Worm (Caenorhabditis elegans) whole organism, midembryonic: Measurements from ENCODE around the gene sru-38.

Source experiments
- T22C8.4 ChIP-seq: fragments of 200-800 bp; sonication (Bioruptor generic); IDR thresholded peaks from 2 replicates; pipeline ENCODE4 v1.3.6; 2022; ENCODE audit warnings: missing genetic modification characterization, missing compliant biosample characterization
- cog-1 ChIP-seq: sonication (generic microtip); optimal IDR thresholded peaks from 2 replicates; lab custom pipeline; 2016; ENCODE audit warnings: missing genetic modification characterization, missing compliant biosample characterization
- flt-1 ChIP-seq: fragments of 200-800 bp; sonication (Bioruptor generic); IDR thresholded peaks from 2 replicates; pipeline ENCODE4 v1.3.6; 2022; ENCODE audit warnings: missing genetic modification characterization, missing compliant biosample characterization
- klf-2 ChIP-seq: fragments of 200-800 bp; sonication (Bioruptor generic); conservative IDR thresholded peaks from 2 replicates; pipeline ENCODE4 v1.3.6; 2022; ENCODE audit warnings: missing genetic modification reagents, missing genetic modification characterization, missing compliant biosample characterization
- med-1 ChIP-seq: sonication (generic microtip); optimal IDR thresholded peaks from 2 replicates; lab custom pipeline; 2017; ENCODE audit warnings: missing genetic modification characterization, mild to moderate bottlenecking, missing compliant biosample characterization, antibody characterized with exemption, missing genetic modification reagents; ENCODE audit not compliant: insufficient read depth
- ref-1 ChIP-seq: fragments of 200-800 bp; sonication (Bioruptor generic); conservative IDR thresholded peaks from 2 replicates; pipeline ENCODE4 v1.3.6; 2022; ENCODE audit warnings: missing genetic modification reagents, missing genetic modification characterization, missing compliant biosample characterization
- tab-1 ChIP-seq: fragments of 200-800 bp; sonication (Bioruptor generic); IDR thresholded peaks from 2 replicates; pipeline ENCODE4 v1.3.6; 2022; ENCODE audit warnings: missing genetic modification characterization, missing compliant biosample characterization
- ztf-23 ChIP-seq: fragments of 200-800 bp; sonication (Bioruptor generic); IDR thresholded peaks from 2 replicates; pipeline ENCODE4 v1.3.6; 2022; ENCODE audit warnings: missing genetic modification reagents, missing genetic modification characterization, missing compliant biosample characterization
- ztf-29 ChIP-seq: fragments of 200-800 bp; sonication (Bioruptor generic); IDR thresholded peaks from 2 replicates; pipeline ENCODE4 v1.3.6; 2022; ENCODE audit warnings: missing genetic modification reagents, missing genetic modification characterization, missing compliant biosample characterization

sru-38 gene

DNA sequence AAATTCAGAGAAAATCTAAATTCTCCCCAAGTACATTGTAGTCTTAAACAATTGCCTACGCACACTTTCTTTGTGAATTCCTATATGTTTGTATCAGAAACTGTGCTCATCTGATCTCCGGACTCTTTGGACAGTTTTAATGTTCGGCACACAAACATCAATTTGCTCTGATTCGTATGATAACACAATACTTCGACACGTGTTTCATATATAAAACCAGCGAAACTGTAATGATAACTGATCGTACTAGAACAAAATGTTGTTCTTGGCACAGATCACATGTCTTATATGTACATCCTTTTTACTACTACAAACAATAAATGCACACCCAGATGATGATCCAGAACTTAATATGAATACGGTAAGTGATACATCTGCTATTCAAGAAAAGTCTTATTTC, 44.5 kb downstream of the sru-38 start, which contains the start of gene lipl-2:
TSS of gene lipl-2 (plus strand) at position 236 of the 400 bp plus-strand sequence.
- TF ChIP-seq ztf-29 (GFP tag; lab: Robert Waterston, UW) (no peak), tab-1 (GFP tag; lab: Robert Waterston, UW) (no peak), med-1 (no peak), klf-2 (no peak)

DNA sequence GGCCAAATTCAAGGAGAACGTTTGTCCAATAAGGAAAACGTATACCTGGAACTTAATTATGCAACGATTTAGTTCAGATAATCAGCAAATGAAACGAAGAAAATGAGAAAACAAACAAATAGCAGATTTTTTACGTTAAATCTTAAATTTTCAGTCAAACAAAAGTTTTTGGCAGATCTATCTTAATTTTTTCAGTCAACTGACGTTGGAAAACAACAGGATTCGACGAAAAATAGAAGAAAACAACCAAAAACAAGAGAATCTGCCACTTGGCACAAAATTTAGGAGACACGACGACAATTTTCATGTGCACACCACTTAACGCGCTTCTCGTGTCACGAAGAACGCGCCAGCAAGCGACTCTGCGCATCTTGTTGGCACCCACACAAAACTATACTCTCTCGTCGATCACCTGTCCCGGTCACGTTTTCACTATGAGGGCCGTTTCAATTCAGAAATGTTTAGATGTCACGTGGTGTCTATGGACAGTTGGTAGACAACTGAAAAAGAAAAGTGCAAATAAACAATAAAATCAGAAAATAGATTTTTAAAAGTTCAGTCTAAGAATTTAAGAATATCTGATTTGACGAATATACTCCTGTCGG, 46.1 kb downstream of the sru-38 start, which contains the start of gene ztf-7:
TSS of gene ztf-7 (minus strand) at position 51 of the 605 bp plus-strand sequence.
- TF ChIP-seq ztf-29 (GFP tag; lab: Robert Waterston, UW) (no peak), cog-1 (tag; lab: Kevin White, UChicago) (no peak), flt-1 (GFP tag; lab: Robert Waterston, UW) (no peak), T22C8.4 (GFP tag; lab: Robert Waterston, UW) (no peak), ref-1 (GFP tag; lab: Robert Waterston, UW) (no peak), klf-2 (no peak), tab-1 (GFP tag; lab: Robert Waterston, UW) (no peak), med-1 (no peak), ztf-23 (GFP tag; lab: Robert Waterston, UW) (no peak)

DNA sequence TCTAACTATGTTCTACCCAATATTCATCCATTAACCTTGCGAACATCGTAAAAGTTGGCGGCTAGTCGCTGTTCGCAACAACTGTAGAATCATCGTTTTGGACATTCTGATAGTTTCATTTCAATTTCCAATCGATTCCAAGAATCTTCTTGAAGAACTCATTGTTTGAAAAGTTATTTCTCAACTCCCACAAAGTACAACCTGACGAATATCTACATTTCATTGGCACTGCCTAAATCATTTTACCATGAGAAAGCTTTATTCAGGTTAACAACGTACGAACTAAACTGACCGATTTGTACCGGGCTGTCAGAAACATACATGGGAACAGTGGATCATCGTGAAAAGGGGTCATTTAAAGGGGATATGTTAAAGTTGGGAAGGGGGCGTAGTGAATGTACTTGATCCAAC, 49.1 kb downstream of the sru-38 start, which contains the start of gene F46B6.6:
TSS of gene F46B6.6 (minus strand) at position 148 of the 411 bp plus-strand sequence.
- TF ChIP-seq flt-1 (GFP tag; lab: Robert Waterston, UW) = no peak
- no peak for TF ChIP-seq klf-2
- no peak for TF ChIP-seq ztf-29 (GFP tag; lab: Robert Waterston, UW)
- no peak for TF ChIP-seq ztf-23 (GFP tag; lab: Robert Waterston, UW)
- no peak for TF ChIP-seq T22C8.4 (GFP tag; lab: Robert Waterston, UW)
- no peak for TF ChIP-seq cog-1 (tag; lab: Kevin White, UChicago)
- no peak for TF ChIP-seq ref-1 (GFP tag; lab: Robert Waterston, UW)
- no peak for TF ChIP-seq tab-1 (GFP tag; lab: Robert Waterston, UW)
- TF ChIP-seq med-1 = no peak
